Worm (Caenorhabditis elegans) whole organism, mixed stage, embryonic: ENCODE measurements around the gene M60.4.

Experiments
- lin-13 ChIP-seq: fragments of 150-350 bp; optimal IDR thresholded peaks from 2 replicates; lab custom pipeline; 2014; ENCODE audit warnings: missing biosample characterization, missing genetic modification characterization
- snpc-4 ChIP-seq: fragments of 150-350 bp; optimal IDR thresholded peaks from 2 replicates; lab custom pipeline; 2014; ENCODE audit warnings: missing biosample characterization, missing genetic modification characterization
- ztf-11 ChIP-seq: fragments of 150-350 bp; optimal IDR thresholded peaks from 2 replicates; lab custom pipeline; 2014; ENCODE audit warnings: missing biosample characterization, missing genetic modification characterization

DNA sequence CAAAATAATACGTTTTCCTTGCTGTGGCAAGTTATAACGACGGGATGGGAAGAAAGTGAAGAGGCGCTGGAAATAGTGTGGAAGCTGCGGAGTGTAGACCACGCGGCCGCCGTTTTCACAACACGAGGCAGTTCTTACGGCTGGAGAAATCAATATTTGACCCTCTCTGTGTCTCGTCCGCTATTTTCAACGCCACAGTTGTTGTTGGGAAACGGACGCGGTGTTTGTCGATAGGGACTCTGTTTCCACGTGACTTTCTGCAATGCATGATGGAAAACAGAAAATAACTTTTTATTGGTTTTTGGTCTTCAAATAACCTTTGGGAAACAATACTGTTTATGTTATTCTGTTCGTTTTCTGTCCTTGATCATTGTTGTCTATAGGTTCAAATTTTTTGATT is 4.3 kb downstream of the M60.4 start, which contains the start of gene K02A6.3:
- TF ChIP-seq ztf-11 (tag; lab: Kevin White, UChicago) (no peak), snpc-4 (tag; lab: Kevin White, UChicago) (no peak), lin-13 (no peak)
